Fruit fly (Drosophila melanogaster) whole organism, embryonic: ENCODE measurements around the gene CG3457.

Experiments used
- Atf-2 ChIP-seq: fragments of 200-800 bp; sonication (Bioruptor generic); optimal IDR thresholded peaks from 2 replicates; lab custom pipeline; 2016; ENCODE audit warnings: missing biosample characterization, missing genetic modification characterization
- Bgb ChIP-seq: fragments of 200-800 bp; sonication (Bioruptor generic); IDR thresholded peaks from 2 replicates; pipeline ENCODE4 v1.3.6; 2022; ENCODE audit warnings: missing biosample characterization, missing genetic modification characterization; ENCODE audit not compliant: partially characterized antibody
- CG10654 ChIP-seq: fragments of 200-800 bp; sonication (Bioruptor generic); optimal IDR thresholded peaks from 2 replicates; lab custom pipeline; 2016; ENCODE audit warnings: missing biosample characterization, missing genetic modification characterization
- CG16779 ChIP-seq: fragments of 200-800 bp; sonication (Bioruptor generic); IDR thresholded peaks from 2 replicates; pipeline ENCODE4 v1.3.6; 2022; ENCODE audit warnings: missing biosample characterization, missing genetic modification characterization
- CG16815 ChIP-seq: fragments of 200-800 bp; sonication (Bioruptor generic); optimal IDR thresholded peaks from 3 replicates; lab custom pipeline; 2017; ENCODE audit warnings: missing biosample characterization, mild to moderate bottlenecking, missing genetic modification characterization
- CG18599 ChIP-seq: fragments of 200-800 bp; sonication (Bioruptor generic); optimal IDR thresholded peaks from 3 replicates; lab custom pipeline; 2017; ENCODE audit warnings: missing biosample characterization, missing genetic modification characterization, mild to moderate bottlenecking, moderate library complexity, missing genetic modification reagents
- CG30020 ChIP-seq: fragments of 200-800 bp; optimal IDR thresholded peaks from 2 replicates; lab custom pipeline; 2019; ENCODE audit warnings: missing biosample characterization, mild to moderate bottlenecking, missing genetic modification characterization, moderate library complexity
- CG3163 ChIP-seq: fragments of 200-800 bp; sonication (Bioruptor generic); optimal IDR thresholded peaks from 3 replicates; lab custom pipeline; 2016; ENCODE audit warnings: missing biosample characterization, missing genetic modification characterization
- CG32767 ChIP-seq: fragments of 200-800 bp; sonication (Bioruptor generic); IDR thresholded peaks from 2 replicates; pipeline ENCODE4 v1.3.6; 2022; ENCODE audit warnings: missing biosample characterization, missing genetic modification characterization
- CG32772 ChIP-seq: fragments of 200-800 bp; sonication (Bioruptor generic); IDR thresholded peaks from 2 replicates; pipeline ENCODE4 v1.3.6; 2022; ENCODE audit warnings: missing biosample characterization, missing genetic modification characterization
- CG33557 ChIP-seq: fragments of 200-800 bp; sonication (Bioruptor generic); optimal IDR thresholded peaks from 2 replicates; lab custom pipeline; 2019; ENCODE audit warnings: missing biosample characterization, mild to moderate bottlenecking, missing genetic modification characterization, moderate library complexity
- CG34422 ChIP-seq: fragments of 200-800 bp; sonication (Bioruptor generic); IDR thresholded peaks from 3 replicates; pipeline ENCODE4 v1.3.6; 2022; ENCODE audit warnings: missing biosample characterization, missing genetic modification characterization
- CG42726 ChIP-seq: fragments of 200-800 bp; sonication (Bioruptor generic); IDR thresholded peaks from 2 replicates; pipeline ENCODE4 v1.3.6; 2022; ENCODE audit warnings: missing biosample characterization, missing genetic modification characterization; ENCODE audit not compliant: partially characterized antibody
- CG4282 ChIP-seq: fragments of 200-800 bp; sonication (Bioruptor generic); optimal IDR thresholded peaks from 2 replicates; lab custom pipeline; 2016; ENCODE audit warnings: missing biosample characterization, missing genetic modification characterization
- CG6791 ChIP-seq: fragments of 200-800 bp; sonication (Bioruptor generic); IDR thresholded peaks from 3 replicates; pipeline ENCODE4 v1.3.6; 2022; ENCODE audit warnings: missing biosample characterization, missing genetic modification characterization; ENCODE audit not compliant: partially characterized antibody
- CG7556 ChIP-seq: fragments of 200-800 bp; sonication (Bioruptor generic); optimal IDR thresholded peaks from 2 replicates; lab custom pipeline; 2017; ENCODE audit warnings: missing biosample characterization, mild to moderate bottlenecking, missing genetic modification characterization
- CG7928 ChIP-seq: fragments of 200-800 bp; sonication (Bioruptor generic); optimal IDR thresholded peaks from 2 replicates; lab custom pipeline; 2017; ENCODE audit warnings: missing biosample characterization, mild to moderate bottlenecking, missing genetic modification characterization
- D ChIP-seq, 2 experiments: fragments of 200-800 bp in 1 of 2; fragments of >200 bp in 1 of 2; sonication (Bioruptor generic) in 1 of 2; optimal IDR thresholded peaks; 2 replicates in 1 of 2; 3 replicates in 1 of 2; lab custom pipeline; 2017; ENCODE audit warnings: mild to moderate bottlenecking in 1 of 2, missing biosample characterization in 1 of 2, missing genetic modification characterization in 1 of 2, missing genetic modification reagents in 1 of 2
- Dip3 ChIP-seq: fragments of 200-800 bp; sonication (Bioruptor generic); optimal IDR thresholded peaks from 3 replicates; lab custom pipeline; 2016; ENCODE audit warnings: missing biosample characterization, missing genetic modification characterization
- Ets65A ChIP-seq: fragments of 200-800 bp; sonication (Bioruptor generic); peaks from one replicate; lab custom pipeline; 2016; ENCODE audit warnings: missing biosample characterization, missing genetic modification characterization
- Ets97D ChIP-seq: fragments of 200-800 bp; sonication (Bioruptor generic); optimal IDR thresholded peaks from 3 replicates; lab custom pipeline; 2016; ENCODE audit warnings: missing biosample characterization, missing genetic modification characterization
- Gug ChIP-seq: fragments of 200-800 bp; sonication (Bioruptor generic); IDR thresholded peaks from 4 replicates; pipeline ENCODE4 v1.3.6; 2022; ENCODE audit warnings: missing biosample characterization, missing genetic modification characterization
- HmgZ ChIP-seq: fragments of 200-800 bp; sonication (Bioruptor generic); optimal IDR thresholded peaks from 2 replicates; lab custom pipeline; 2018; ENCODE audit warnings: missing biosample characterization, mild to moderate bottlenecking, missing genetic modification characterization
- Nf-YA ChIP-seq: fragments of 200-800 bp; sonication (Bioruptor generic); IDR thresholded peaks from 2 replicates; pipeline ENCODE4 v1.3.6; 2022; ENCODE audit warnings: missing biosample characterization, missing genetic modification characterization
- Pdp1 ChIP-seq, 2 experiments: fragments of 200-800 bp; sonication (Bioruptor generic); optimal IDR thresholded peaks; 3 replicates each; lab custom pipeline; 2016; ENCODE audit warnings: missing biosample characterization in 2 of 2, missing genetic modification characterization in 2 of 2, mild to moderate bottlenecking in 1 of 2, moderate library complexity in 1 of 2
- Taf1 ChIP-seq: fragments of 200-800 bp; sonication (Bioruptor generic); IDR thresholded peaks from 2 replicates; pipeline ENCODE4 v1.3.6; 2022; ENCODE audit warnings: missing biosample characterization, missing genetic modification characterization
- Xbp1 ChIP-seq: fragments of 200-800 bp; sonication (Bioruptor generic); optimal IDR thresholded peaks from 3 replicates; lab custom pipeline; 2016; ENCODE audit warnings: missing biosample characterization, mild to moderate bottlenecking, missing genetic modification characterization
- YL-1 ChIP-seq: fragments of 200-800 bp; sonication (Bioruptor generic); optimal IDR thresholded peaks from 3 replicates; lab custom pipeline; 2017; ENCODE audit warnings: missing biosample characterization, mild to moderate bottlenecking, missing genetic modification characterization
- aop ChIP-seq: fragments of 200-800 bp; sonication (Bioruptor generic); IDR thresholded peaks from 2 replicates; pipeline ENCODE4 v1.3.6; 2022; ENCODE audit warnings: missing biosample characterization, missing genetic modification characterization
- bowl ChIP-seq: fragments of 200-800 bp; sonication (Bioruptor generic); IDR thresholded peaks from 2 replicates; pipeline ENCODE4 v1.3.6; 2022; ENCODE audit warnings: missing biosample characterization, missing genetic modification characterization
- chif ChIP-seq, 2 experiments: fragments of 200-800 bp; sonication (Bioruptor generic); optimal IDR thresholded peaks; 3 replicates each; lab custom pipeline; 2016; ENCODE audit warnings: missing biosample characterization in 2 of 2, missing genetic modification characterization in 2 of 2
- dmrt99B ChIP-seq: fragments of 200-800 bp; sonication (Bioruptor generic); optimal IDR thresholded peaks from 2 replicates; lab custom pipeline; 2018; ENCODE audit warnings: missing biosample characterization, mild to moderate bottlenecking, missing genetic modification characterization, moderate library complexity
- ems ChIP-seq: fragments of 200-800 bp; sonication (Bioruptor generic); optimal IDR thresholded peaks from 3 replicates; lab custom pipeline; 2016; ENCODE audit warnings: missing biosample characterization, missing genetic modification characterization
- esg ChIP-seq: fragments of 200-800 bp; sonication (Bioruptor generic); conservative IDR thresholded peaks from 2 replicates; pipeline ENCODE4 v1.3.6; 2022; ENCODE audit warnings: missing biosample characterization, missing genetic modification characterization
- fd64A ChIP-seq: fragments of 200-800 bp; sonication (Bioruptor generic); optimal IDR thresholded peaks from 3 replicates; lab custom pipeline; 2018; ENCODE audit warnings: missing biosample characterization, mild to moderate bottlenecking, missing genetic modification characterization
- gem ChIP-seq: fragments of 200-800 bp; sonication (Bioruptor generic); optimal IDR thresholded peaks from 2 replicates; lab custom pipeline; 2019; ENCODE audit warnings: missing biosample characterization, mild to moderate bottlenecking, missing genetic modification characterization, moderate library complexity
- grn ChIP-seq: fragments of 200-800 bp; sonication (Bioruptor generic); optimal IDR thresholded peaks from 3 replicates; lab custom pipeline; 2017; ENCODE audit warnings: missing biosample characterization, missing genetic modification characterization
- ham ChIP-seq: fragments of 200-800 bp; sonication (Bioruptor generic); IDR thresholded peaks from 2 replicates; pipeline ENCODE4 v1.3.6; 2022; ENCODE audit warnings: missing biosample characterization, missing genetic modification characterization
- hbn ChIP-seq: fragments of 200-800 bp; sonication (Bioruptor generic); IDR thresholded peaks from 2 replicates; pipeline ENCODE4 v1.3.6; 2022; ENCODE audit warnings: missing biosample characterization, missing genetic modification characterization; ENCODE audit not compliant: partially characterized antibody
- inv ChIP-seq: fragments of 200-800 bp; sonication (Bioruptor generic); IDR thresholded peaks from 2 replicates; pipeline ENCODE4 v1.3.6; 2022; ENCODE audit warnings: missing biosample characterization, missing genetic modification characterization; ENCODE audit not compliant: partially characterized antibody
- jing ChIP-seq: fragments of 200-800 bp; sonication (Bioruptor generic); optimal IDR thresholded peaks from 2 replicates; lab custom pipeline; 2018; ENCODE audit warnings: missing biosample characterization, mild to moderate bottlenecking, missing genetic modification characterization
- mam ChIP-seq: fragments of 200-800 bp; sonication (Bioruptor generic); optimal IDR thresholded peaks from 3 replicates; lab custom pipeline; 2016; ENCODE audit warnings: missing biosample characterization, missing genetic modification characterization
- oc ChIP-seq: fragments of 200-800 bp; sonication (Bioruptor generic); optimal IDR thresholded peaks from 2 replicates; lab custom pipeline; 2018; ENCODE audit warnings: missing biosample characterization, mild to moderate bottlenecking, missing genetic modification characterization, moderate library complexity
- pnt ChIP-seq: fragments of 200-800 bp; sonication (Bioruptor generic); optimal IDR thresholded peaks from 3 replicates; lab custom pipeline; 2016; ENCODE audit warnings: missing biosample characterization, missing genetic modification characterization
- prd ChIP-seq, 3 experiments: fragments of >200 bp in 2 of 3; fragments of 200-800 bp in 1 of 3; sonication (Bioruptor generic) in 1 of 3; optimal IDR thresholded peaks in 2 of 3; IDR thresholded peaks in 1 of 3; 2 replicates in 2 of 3; 3 replicates in 1 of 3; pipeline versions ENCODE4 v1.3.6 to Lab custom; 2017 to 2022; ENCODE audit warnings: missing biosample characterization in 1 of 3, missing genetic modification characterization in 1 of 3
- repo ChIP-seq: fragments of 200-800 bp; sonication (Bioruptor generic); optimal IDR thresholded peaks from 2 replicates; lab custom pipeline; 2016; ENCODE audit warnings: missing biosample characterization, missing genetic modification characterization
- rib ChIP-seq: fragments of 200-800 bp; sonication (Bioruptor generic); IDR thresholded peaks from 2 replicates; pipeline ENCODE4 v1.3.6; 2022; ENCODE audit warnings: missing biosample characterization, missing genetic modification characterization
- sob ChIP-seq: fragments of 200-800 bp; sonication (Bioruptor generic); IDR thresholded peaks from 2 replicates; pipeline ENCODE4 v1.3.6; 2022; ENCODE audit warnings: missing biosample characterization, missing genetic modification characterization
- yki ChIP-seq: fragments of >200 bp; optimal IDR thresholded peaks from 3 replicates; lab custom pipeline; 2018
- zfh1 ChIP-seq: fragments of 200-800 bp; sonication (Bioruptor generic); IDR thresholded peaks from 3 replicates; pipeline ENCODE4 v1.3.6; 2022; ENCODE audit warnings: missing biosample characterization, missing genetic modification characterization

CG3457 gene

dm6 chrX:2158668-2159163 lies 28.9 kb upstream of the CG3457 start, which contains the start of gene wapl (continued):
- peak; percentile 51; the same call in 1 of the 4 replicates for TF ChIP-seq Gug (GFP tag; lab: Robert Waterston, UW)
- TF ChIP-seq Bgb (GFP tag; lab: Robert Waterston, UW) = peak; percentile 97
- peak in 1 of 2 experiments; percentile 17 for TF ChIP-seq chif (GFP tag; optimal IDR thresholded peaks at IDR 0.05; lab: Kevin White, UChicago)
- TF ChIP-seq CG32767 (GFP tag; lab: Robert Waterston, UW) = no peak
- no peak for TF ChIP-seq pnt (GFP tag; lab: Kevin White, UChicago)
- no peak for TF ChIP-seq esg (GFP tag; lab: Robert Waterston, UW)
- peak; percentile 57 for TF ChIP-seq HmgZ (tag; lab: Kevin White, UChicago)
- no peak for TF ChIP-seq CG7556 (GFP tag; lab: Kevin White, UChicago)
- no peak for TF ChIP-seq CG34422
- 0 out of 2 replicates have a peak, but pooled peaks have one; percentile 32 for TF ChIP-seq sob (GFP tag; lab: Robert Waterston, UW)
- no peak for TF ChIP-seq yki (lab: Kevin White, UChicago)
- no peak for TF ChIP-seq CG33557
- TF ChIP-seq Xbp1 (GFP tag; lab: Kevin White, UChicago) = peak; percentile 46
- peak; percentile 91 for TF ChIP-seq inv (GFP tag; lab: Robert Waterston, UW)
- TF ChIP-seq Atf-2 = no peak
- TF ChIP-seq zfh1 (GFP tag; lab: Robert Waterston, UW) = no peak
- TF ChIP-seq fd64A (GFP tag; lab: Kevin White, UChicago) = no peak
- peak; percentile 57 for TF ChIP-seq D (optimal IDR thresholded peaks at IDR 0.05; lab: Kevin White, UChicago)
- no peak for TF ChIP-seq D (GFP tag; optimal IDR thresholded peaks at IDR 0.05; lab: Kevin White, UChicago)
- TF ChIP-seq CG32772 (GFP tag; lab: Robert Waterston, UW) = no peak
- no peak for TF ChIP-seq CG7928 (GFP tag; lab: Kevin White, UChicago)
- peak; percentile 5 for TF ChIP-seq CG18599 (GFP tag; lab: Kevin White, UChicago)
- no peak for TF ChIP-seq CG10654 (GFP tag; lab: Kevin White, UChicago)
- TF ChIP-seq oc = no peak
- TF ChIP-seq CG16815 (GFP tag; lab: Kevin White, UChicago) = no peak
- no peak for TF ChIP-seq Dip3 (GFP tag; lab: Kevin White, UChicago)
- peak; percentile 92 for TF ChIP-seq hbn (GFP tag; lab: Robert Waterston, UW)
- no peak for TF ChIP-seq ham
- TF ChIP-seq CG30020 (tag; lab: Kevin White, UChicago) = peak; percentile 23
- no peak for TF ChIP-seq Taf1 (GFP tag; lab: Robert Waterston, UW)
- no peak for TF ChIP-seq grn
- TF ChIP-seq Pdp1 (GFP tag; optimal IDR thresholded peaks at IDR 0.05; lab: Kevin White, UChicago) = peak in 1 of 2 experiments; percentile 44
- TF ChIP-seq CG6791 (GFP tag; lab: Robert Waterston, UW) = peak; percentile 95
- TF ChIP-seq aop (GFP tag; lab: Robert Waterston, UW) = no peak
- peak; percentile 9 for TF ChIP-seq ems
- no peak for TF ChIP-seq prd (optimal IDR thresholded peaks at IDR 0.05; lab: Kevin White, UChicago)
- TF ChIP-seq prd (GFP tag; IDR thresholded peaks at IDR 0.05; lab: Robert Waterston, UW) = peak; percentile 32; the same call in 1 of the 3 replicates
- TF ChIP-seq Ets97D (GFP tag; lab: Kevin White, UChicago) = peak; percentile 63
- TF ChIP-seq repo (GFP tag; lab: Kevin White, UChicago) = peak; percentile 45
- TF ChIP-seq Nf-YA (GFP tag; lab: Robert Waterston, UW) = no peak
- TF ChIP-seq gem (tag; lab: Kevin White, UChicago) = no peak
- no peak for TF ChIP-seq jing (GFP tag; lab: Kevin White, UChicago)
- TF ChIP-seq bowl (GFP tag; lab: Robert Waterston, UW) = no peak
- TF ChIP-seq dmrt99B = no peak
- peak; percentile 6 for TF ChIP-seq CG3163 (GFP tag; lab: Kevin White, UChicago)
- TF ChIP-seq mam = peak; percentile 24
- TF ChIP-seq CG42726 (GFP tag; lab: Robert Waterston, UW) = peak; percentile 94
- TF ChIP-seq Ets65A (GFP tag; lab: Kevin White, UChicago) = peak; percentile 75
- no peak for TF ChIP-seq CG16779
- peak; percentile 36 for TF ChIP-seq YL-1 (GFP tag; lab: Kevin White, UChicago)
- no peak for TF ChIP-seq rib (GFP tag; lab: Robert Waterston, UW)
- no peak for TF ChIP-seq CG4282
